Fruit fly (Drosophila melanogaster) whole organism, adult: ENCODE data around the gene Cyp4ac1.

Experiments
- CG11617 ChIP-seq: fragments of 200-800 bp; sonication (Bioruptor generic); optimal IDR thresholded peaks from 2 replicates; lab custom pipeline; 2017; ENCODE audit warnings: mild to moderate bottlenecking, missing biosample characterization, missing genetic modification reagents, missing genetic modification characterization
- CG12768 ChIP-seq: fragments of 200-800 bp; sonication (Bioruptor generic); optimal IDR thresholded peaks from 2 replicates; lab custom pipeline; 2017; ENCODE audit warnings: missing biosample characterization, missing genetic modification characterization, mild to moderate bottlenecking, moderate library complexity, missing genetic modification reagents
- CG14711 ChIP-seq: fragments of 200-800 bp; sonication (Bioruptor generic); optimal IDR thresholded peaks from 2 replicates; lab custom pipeline; 2018; ENCODE audit warnings: missing biosample characterization, mild to moderate bottlenecking, missing genetic modification characterization, moderate library complexity
- CG1620 ChIP-seq: fragments of 200-800 bp; sonication (Bioruptor generic); optimal IDR thresholded peaks from 2 replicates; lab custom pipeline; 2016; ENCODE audit warnings: missing biosample characterization, missing genetic modification characterization
- CG33017 ChIP-seq: fragments of 200-800 bp; sonication (Bioruptor generic); optimal IDR thresholded peaks from 2 replicates; lab custom pipeline; 2018; ENCODE audit warnings: missing biosample characterization, mild to moderate bottlenecking, missing genetic modification characterization, moderate library complexity
- CG5204 ChIP-seq: fragments of 200-800 bp; sonication (Bioruptor generic); optimal IDR thresholded peaks from 2 replicates; lab custom pipeline; 2016; ENCODE audit warnings: missing biosample characterization, missing genetic modification characterization
- CG7045 ChIP-seq: fragments of 200-800 bp; sonication (Bioruptor generic); optimal IDR thresholded peaks from 2 replicates; lab custom pipeline; 2017; ENCODE audit warnings: missing biosample characterization, mild to moderate bottlenecking, missing genetic modification characterization
- CG7101 ChIP-seq: fragments of 200-800 bp; sonication (Bioruptor generic); optimal IDR thresholded peaks from 2 replicates; lab custom pipeline; 2018; ENCODE audit warnings: missing biosample characterization, mild to moderate bottlenecking, missing genetic modification characterization, moderate library complexity
- Clk ChIP-seq: fragments of 200-800 bp; sonication (Bioruptor generic); optimal IDR thresholded peaks from 2 replicates; lab custom pipeline; 2017; ENCODE audit warnings: missing biosample characterization, missing genetic modification characterization
- Crg-1 ChIP-seq: fragments of 200-800 bp; sonication (Bioruptor generic); optimal IDR thresholded peaks from 2 replicates; lab custom pipeline; 2016; ENCODE audit warnings: missing biosample characterization, missing genetic modification characterization
- Hr96 ChIP-seq: fragments of 200-800 bp; sonication (Bioruptor generic); optimal IDR thresholded peaks from 2 replicates; lab custom pipeline; 2016; ENCODE audit warnings: missing biosample characterization, missing genetic modification characterization
- Mnt ChIP-seq: fragments of 200-800 bp; sonication (Bioruptor generic); optimal IDR thresholded peaks from 2 replicates; lab custom pipeline; 2016; ENCODE audit warnings: missing biosample characterization, mild to moderate bottlenecking, missing genetic modification characterization
- bab1 ChIP-seq: fragments of 200-800 bp; sonication (Bioruptor generic); optimal IDR thresholded peaks from 3 replicates; lab custom pipeline; 2019; ENCODE audit warnings: missing biosample characterization, mild to moderate bottlenecking, missing genetic modification characterization, moderate library complexity
- cic ChIP-seq: fragments of 200-800 bp; sonication (Bioruptor generic); optimal IDR thresholded peaks from 2 replicates; lab custom pipeline; 2017; ENCODE audit warnings: missing biosample characterization, mild to moderate bottlenecking, missing genetic modification characterization, moderate library complexity
- cnc ChIP-seq, 2 experiments: fragments of >200 bp; optimal IDR thresholded peaks; 2 replicates each; lab custom pipeline; 2017
- kay ChIP-seq: fragments of 200-800 bp; sonication (Bioruptor generic); peaks from one replicate; lab custom pipeline; 2016; ENCODE audit warnings: missing biosample characterization, missing genetic modification characterization, borderline replicate concordance
- ovo ChIP-seq: fragments of 200-800 bp; sonication (Bioruptor generic); optimal IDR thresholded peaks from 2 replicates; lab custom pipeline; 2016; ENCODE audit warnings: missing biosample characterization, missing genetic modification characterization
- pad ChIP-seq: fragments of 200-800 bp; sonication (Bioruptor generic); optimal IDR thresholded peaks from 3 replicates; lab custom pipeline; 2017; ENCODE audit warnings: missing biosample characterization, missing genetic modification characterization, mild to moderate bottlenecking, moderate library complexity, missing genetic modification reagents
- tj ChIP-seq: fragments of 200-800 bp; sonication (Bioruptor generic); optimal IDR thresholded peaks from 3 replicates; lab custom pipeline; 2017; ENCODE audit warnings: missing biosample characterization, mild to moderate bottlenecking, missing genetic modification characterization, moderate library complexity
- toe ChIP-seq: fragments of 200-800 bp; sonication (Bioruptor generic); optimal IDR thresholded peaks from 2 replicates; lab custom pipeline; 2016; ENCODE audit warnings: missing biosample characterization, missing genetic modification characterization

Cyp4ac1 gene

DNA sequence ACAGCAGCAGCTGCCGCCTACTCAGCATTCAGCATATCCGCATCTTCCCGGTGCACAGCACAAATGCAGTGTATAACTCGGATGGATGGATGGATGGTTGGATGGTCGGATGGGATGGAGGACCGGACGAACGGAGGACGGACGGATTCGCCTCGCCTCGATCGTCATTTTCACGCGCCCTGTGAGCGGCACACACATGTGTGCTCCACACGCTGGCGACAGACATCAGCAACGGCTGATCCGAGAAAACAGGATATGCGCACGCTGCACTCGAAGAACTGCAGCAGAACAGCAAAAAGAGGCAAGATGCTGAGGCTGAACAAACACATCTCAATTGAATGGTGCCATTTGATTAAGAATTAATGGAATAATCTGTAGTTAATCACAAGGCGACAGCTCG lies 31.6 kb upstream of the Cyp4ac1 start:
- TF ChIP-seq CG5204 (GFP tag; lab: Kevin White, UChicago) = no peak
- no peak for TF ChIP-seq CG1620 (GFP tag; lab: Kevin White, UChicago)
- TF ChIP-seq Mnt (GFP tag; lab: Kevin White, UChicago) = no peak
- no peak for TF ChIP-seq tj (GFP tag; lab: Kevin White, UChicago)

DNA sequence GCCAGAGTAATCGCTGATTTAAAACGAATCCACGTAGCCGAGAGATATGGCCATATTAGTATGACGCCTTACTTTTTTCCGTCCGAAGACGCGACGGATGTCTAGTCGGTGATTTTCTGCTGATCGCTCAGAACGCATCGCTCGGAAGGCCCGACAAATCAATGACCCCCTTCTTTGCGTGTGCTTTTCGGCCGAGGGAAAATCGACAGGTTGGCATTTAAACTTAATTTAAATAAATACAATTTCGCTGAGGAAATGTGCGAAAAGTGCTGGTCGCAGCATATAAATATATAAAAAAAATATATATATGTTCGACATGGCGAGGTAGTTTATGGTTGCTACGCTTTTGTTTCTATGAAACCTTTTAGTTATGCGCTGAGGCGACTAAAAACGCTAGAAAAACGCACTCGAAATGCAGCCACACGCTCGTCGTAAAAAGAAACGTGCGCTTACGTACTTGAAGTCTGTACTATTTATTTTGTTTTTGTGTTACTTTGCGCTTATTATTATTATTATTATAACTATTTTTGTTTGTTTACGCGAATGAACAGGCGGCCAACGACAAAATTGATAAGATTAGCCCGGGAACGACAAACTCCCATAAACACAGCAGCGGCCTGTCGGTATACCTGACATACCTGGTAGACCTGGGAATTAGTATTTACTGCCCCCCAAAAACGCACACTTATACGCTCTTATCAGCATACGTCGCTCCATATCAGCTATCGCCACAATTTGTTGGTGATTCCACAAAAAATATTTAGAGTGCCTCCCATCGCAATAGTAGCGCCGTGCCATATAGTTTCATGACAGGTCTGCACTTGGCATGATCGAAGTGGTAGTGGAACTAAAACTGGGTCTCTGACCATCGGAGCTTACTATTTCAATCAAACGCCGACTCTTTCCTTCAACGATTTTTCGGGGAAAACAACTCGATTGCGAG lies 30.6 kb upstream of the Cyp4ac1 start:
- TF ChIP-seq CG33017 (tag; lab: Kevin White, UChicago) (peak; percentile 28), Crg-1 (GFP tag; lab: Kevin White, UChicago) (peak; percentile 2), ovo (no peak), Clk (GFP tag; lab: Kevin White, UChicago) (peak; percentile 33), toe (GFP tag; lab: Kevin White, UChicago) (no peak), kay (peak; percentile 84), CG7101 (tag; lab: Kevin White, UChicago) (no peak), Hr96 (GFP tag; lab: Kevin White, UChicago) (no peak), CG5204 (GFP tag; lab: Kevin White, UChicago) (no peak), bab1 (GFP tag; lab: Kevin White, UChicago) (no peak), CG1620 (GFP tag; lab: Kevin White, UChicago) (no peak), CG7045 (GFP tag; lab: Kevin White, UChicago) (no peak), tj (GFP tag; lab: Kevin White, UChicago) (peak; percentile 96), CG11617 (no peak), CG14711 (tag; lab: Kevin White, UChicago) (no peak), cic (GFP tag; lab: Kevin White, UChicago) (peak; percentile 87), CG12768 (GFP tag; lab: Kevin White, UChicago) (peak; percentile 32), pad (no peak), cnc (optimal IDR thresholded peaks at IDR 0.05; lab: Kevin White, UChicago) (no peak), Mnt (GFP tag; lab: Kevin White, UChicago) (peak; percentile 64)

DNA sequence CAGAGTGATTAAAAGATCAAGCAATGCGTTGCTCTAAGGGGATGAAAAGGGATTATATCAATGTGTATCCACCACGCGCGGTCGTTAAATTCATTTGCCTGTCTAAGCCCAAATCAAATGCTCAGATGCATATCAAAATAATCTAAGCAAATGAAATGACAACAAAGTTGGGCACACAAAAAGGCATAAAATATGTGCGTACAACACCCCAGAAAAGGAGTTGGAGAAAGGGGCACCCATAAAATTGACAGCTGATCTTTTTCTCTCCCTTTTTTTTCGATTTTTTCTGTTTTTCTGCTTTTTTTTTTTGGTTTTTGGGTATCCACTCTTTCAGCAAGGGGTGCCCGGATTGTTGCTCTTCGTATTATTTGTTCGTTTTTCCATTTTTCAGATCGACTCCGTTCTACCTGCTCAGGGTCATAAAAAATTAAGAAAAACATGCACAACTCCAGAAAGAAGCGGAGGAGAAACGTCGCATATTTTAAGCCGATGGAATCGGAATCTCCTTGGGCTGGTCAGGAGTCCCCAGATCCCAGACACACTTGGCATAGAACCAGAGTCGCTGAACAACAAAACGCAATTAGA lies 29.0 kb upstream of the Cyp4ac1 start:
- TF ChIP-seq kay (no peak), Crg-1 (GFP tag; lab: Kevin White, UChicago) (no peak), Clk (GFP tag; lab: Kevin White, UChicago) (no peak), Mnt (GFP tag; lab: Kevin White, UChicago) (no peak), pad (no peak), CG7101 (tag; lab: Kevin White, UChicago) (no peak), CG14711 (tag; lab: Kevin White, UChicago) (no peak), cnc (optimal IDR thresholded peaks at IDR 0.05; lab: Kevin White, UChicago) (no peak), toe (GFP tag; lab: Kevin White, UChicago) (no peak), CG33017 (tag; lab: Kevin White, UChicago) (no peak), bab1 (GFP tag; lab: Kevin White, UChicago) (no peak), ovo (no peak), CG11617 (no peak), CG1620 (GFP tag; lab: Kevin White, UChicago) (no peak), Hr96 (GFP tag; lab: Kevin White, UChicago) (no peak)

DNA sequence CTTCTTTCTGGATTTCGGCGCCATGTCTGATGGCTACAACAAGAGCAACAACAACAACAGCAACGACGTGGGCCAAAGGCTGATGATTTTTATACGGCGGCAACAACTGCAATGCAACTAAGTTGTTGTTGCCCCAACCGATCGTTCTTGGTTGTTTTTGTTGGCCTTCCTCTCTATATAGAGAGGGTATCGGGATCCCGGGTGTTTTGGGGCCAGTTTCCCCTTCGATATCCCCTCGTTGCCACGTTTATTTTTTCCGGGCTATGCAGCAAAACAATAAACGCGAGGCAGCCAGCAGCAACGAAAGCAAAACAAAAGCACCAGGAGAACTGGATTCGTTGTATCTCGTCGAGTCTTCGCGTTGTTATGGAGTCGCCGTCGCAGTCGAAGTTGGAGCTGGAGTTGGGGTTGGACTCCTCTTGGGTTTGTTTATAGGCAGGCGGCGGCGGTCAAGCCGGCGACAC lies 27.4 kb upstream of the Cyp4ac1 start:
- TF ChIP-seq Mnt (GFP tag; lab: Kevin White, UChicago) = no peak
- no peak for TF ChIP-seq Hr96 (GFP tag; lab: Kevin White, UChicago)
- no peak for TF ChIP-seq CG1620 (GFP tag; lab: Kevin White, UChicago)

DNA sequence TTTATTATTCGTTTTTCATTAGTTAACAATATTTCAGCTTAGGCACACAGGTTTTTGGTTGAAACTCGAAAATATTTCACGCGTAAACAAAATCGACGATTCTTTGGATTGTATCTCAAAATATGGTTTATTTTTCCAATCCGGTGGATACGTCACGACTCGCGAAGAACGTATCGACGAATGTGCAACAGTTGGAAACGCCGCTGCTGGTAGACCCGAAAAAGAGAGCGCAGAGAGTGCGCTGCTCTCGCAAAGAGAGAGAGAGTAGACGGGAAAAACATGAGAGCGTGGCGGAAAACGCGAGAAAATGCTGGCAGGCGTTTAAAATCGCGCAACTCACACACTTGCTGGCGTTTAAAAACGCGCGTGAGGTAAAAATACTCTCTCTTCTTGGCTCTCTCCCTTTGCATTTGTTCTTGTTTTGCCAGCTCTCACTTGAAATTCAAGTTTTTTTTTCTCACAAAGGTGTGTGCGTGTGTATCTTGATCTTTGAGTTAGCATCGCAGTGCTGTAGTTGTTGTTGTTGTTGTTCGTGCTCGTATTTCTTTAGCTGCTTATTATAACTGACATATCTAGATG lies 26.5 kb upstream of the Cyp4ac1 start:
- TF ChIP-seq kay = no peak
- TF ChIP-seq pad = no peak
- no peak for TF ChIP-seq Crg-1 (GFP tag; lab: Kevin White, UChicago)
- TF ChIP-seq Mnt (GFP tag; lab: Kevin White, UChicago) = peak; percentile 31
- TF ChIP-seq CG7101 (tag; lab: Kevin White, UChicago) = peak; percentile 20
- peak; percentile 92 for TF ChIP-seq tj (GFP tag; lab: Kevin White, UChicago)
- peak; percentile 8 for TF ChIP-seq CG33017 (tag; lab: Kevin White, UChicago)

DNA sequence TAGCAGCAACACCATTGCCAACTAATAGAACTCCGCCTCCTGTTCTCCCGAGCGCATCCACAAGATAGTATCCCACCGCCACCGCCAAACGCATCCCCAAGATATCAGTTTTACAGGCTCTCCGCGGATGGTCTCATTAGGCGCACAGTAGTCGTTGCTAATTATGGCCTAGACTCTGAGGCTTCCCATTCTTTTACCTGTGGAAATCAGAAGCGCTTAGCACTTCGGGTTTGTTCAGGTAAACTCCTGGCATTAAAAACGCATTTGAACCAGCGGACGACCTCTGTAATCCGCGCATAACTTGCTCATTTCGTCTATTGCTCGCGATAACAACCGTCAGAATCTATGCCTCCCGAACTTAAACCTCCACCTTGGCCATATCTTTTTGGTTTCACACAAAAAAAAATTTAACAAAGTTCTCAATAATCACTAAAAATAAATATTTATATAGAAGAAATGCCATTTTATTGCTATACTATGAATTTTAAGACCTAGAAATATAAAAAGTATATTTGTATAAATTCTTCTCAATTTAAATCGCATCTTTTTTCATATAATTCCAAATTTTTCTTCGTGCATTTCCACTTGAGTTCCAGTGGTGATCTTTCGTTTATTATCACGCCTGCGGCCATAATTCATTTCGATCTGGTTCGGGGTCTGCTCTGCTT lies 25.8 kb upstream of the Cyp4ac1 start:
- no peak for TF ChIP-seq CG14711 (tag; lab: Kevin White, UChicago)
- peak; percentile 51 for TF ChIP-seq kay
